Worm (Caenorhabditis elegans): Measurements from ENCODE around the gene C09B8.4.

DNA sequence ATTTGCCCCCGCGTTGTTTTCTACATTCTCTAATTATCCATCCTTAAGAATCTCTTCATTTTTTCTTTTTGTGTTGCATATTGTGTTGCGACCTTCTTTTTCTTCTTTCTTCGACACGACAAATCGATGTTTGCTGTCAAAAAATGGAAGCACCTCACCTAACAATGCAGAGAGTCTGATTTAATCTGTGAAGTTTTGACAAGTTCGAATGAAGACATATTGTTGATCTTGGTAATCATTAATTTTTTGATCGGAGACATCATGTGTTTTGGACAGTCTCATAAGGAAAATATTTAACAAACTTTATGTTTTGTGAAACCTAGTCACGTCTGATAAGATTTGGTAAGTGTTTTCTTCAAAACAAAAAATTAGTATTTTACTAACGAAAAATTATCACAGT, 9.3 kb upstream of the C09B8.4 start:
- TF ChIP-seq efl-3 (GFP tag; optimal IDR thresholded peaks at IDR 0.05): no peak
- TF ChIP-seq mef-2 (tag; optimal IDR thresholded peaks at IDR 0.05): no peak
- TF ChIP-seq nhr-76 (tag; optimal IDR thresholded peaks at IDR 0.05): no peak
- TF ChIP-seq lin-13 (GFP tag; optimal IDR thresholded peaks at IDR 0.05): no peak
- no peak for TF ChIP-seq C16A3.4 (tag; optimal IDR thresholded peaks at IDR 0.05)
